Worm (Caenorhabditis elegans): Measurements from ENCODE around the gene ugt-45.
"Not testable (repeated sequence)": the region's sequence is repeated elsewhere in the genome, so short reads cannot be mapped to it uniquely, and the experiment has no call there.

DNA sequence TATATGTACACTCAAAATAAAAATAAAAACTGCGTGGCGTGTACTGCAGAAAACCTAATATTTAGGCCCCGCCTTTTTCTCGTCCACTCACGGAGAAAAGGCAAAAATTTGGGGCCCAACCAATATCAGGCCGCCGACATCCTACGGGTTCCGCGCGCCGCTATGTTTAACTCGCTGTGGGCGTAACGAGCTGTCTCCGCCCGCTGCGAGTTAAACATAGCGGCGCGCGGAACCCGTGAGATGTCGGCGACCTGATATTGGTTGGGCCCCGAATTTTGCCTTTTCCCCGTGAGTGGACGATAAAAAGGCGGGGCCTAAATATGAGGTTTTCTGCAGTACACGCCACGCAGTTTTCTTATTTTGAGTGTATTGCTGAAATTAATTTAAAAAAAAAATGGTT, 20.3 kb upstream of the ugt-45 start:
- TF ChIP-seq hnd-1 (tag; optimal IDR thresholded peaks at IDR 0.05); ama-1 (optimal IDR thresholded peaks at IDR 0.05); hmbx-1 (tag; optimal IDR thresholded peaks at IDR 0.05); tbx-11 (GFP tag; IDR thresholded peaks at IDR 0.05); hmg-4 (GFP tag; optimal IDR thresholded peaks at IDR 0.05); ets-7 (tag; optimal IDR thresholded peaks at IDR 0.05); tra-4 (tag; optimal IDR thresholded peaks at IDR 0.05); ceh-13 (GFP tag; optimal IDR thresholded peaks at IDR 0.05); flt-1 (GFP tag; IDR thresholded peaks at IDR 0.05); F13C5.2 (tag; optimal IDR thresholded peaks at IDR 0.05); tbx-37 (GFP tag; conservative IDR thresholded peaks at IDR 0.05); aly-1 (tag; optimal IDR thresholded peaks at IDR 0.05); B0310.2 (tag; optimal IDR thresholded peaks at IDR 0.05): not testable (repeated sequence)
